Fruit fly (Drosophila melanogaster) whole organism, embryonic: ENCODE measurements around the gene w.

Experiments used
- CG13424 ChIP-seq: fragments of 200-800 bp; sonication (Bioruptor generic); optimal IDR thresholded peaks from 2 replicates; lab custom pipeline; 2019; ENCODE audit warnings: missing biosample characterization, mild to moderate bottlenecking, missing genetic modification characterization, moderate library complexity
- CG17802 ChIP-seq: fragments of 200-800 bp; sonication (Bioruptor generic); optimal IDR thresholded peaks from 2 replicates; lab custom pipeline; 2018; ENCODE audit warnings: missing biosample characterization, mild to moderate bottlenecking, missing genetic modification characterization, moderate library complexity
- CG2116 ChIP-seq: fragments of 200-800 bp; sonication (Bioruptor generic); optimal IDR thresholded peaks from 3 replicates; lab custom pipeline; 2018; ENCODE audit warnings: missing biosample characterization, mild to moderate bottlenecking, missing genetic modification characterization
- CG8359 ChIP-seq: fragments of 200-800 bp; sonication (Bioruptor generic); optimal IDR thresholded peaks from 2 replicates; lab custom pipeline; 2017; ENCODE audit warnings: missing biosample characterization, mild to moderate bottlenecking, missing genetic modification characterization, borderline replicate concordance
- Fer1 ChIP-seq: fragments of 200-800 bp; sonication (Bioruptor generic); optimal IDR thresholded peaks from 2 replicates; lab custom pipeline; 2017; ENCODE audit warnings: missing biosample characterization, mild to moderate bottlenecking, missing genetic modification characterization
- cato ChIP-seq: fragments of 200-800 bp; sonication (Bioruptor generic); optimal IDR thresholded peaks from 2 replicates; lab custom pipeline; 2016; ENCODE audit warnings: missing biosample characterization, missing genetic modification characterization, borderline replicate concordance
- jing ChIP-seq: fragments of 200-800 bp; sonication (Bioruptor generic); optimal IDR thresholded peaks from 2 replicates; lab custom pipeline; 2018; ENCODE audit warnings: missing biosample characterization, mild to moderate bottlenecking, missing genetic modification characterization
- kay ChIP-seq: fragments of 200-800 bp; sonication (Bioruptor generic); optimal IDR thresholded peaks from 2 replicates; lab custom pipeline; 2016; ENCODE audit warnings: missing biosample characterization, missing genetic modification characterization
- phol ChIP-seq: fragments of 200-800 bp; sonication (Bioruptor generic); optimal IDR thresholded peaks from 3 replicates; lab custom pipeline; 2018; ENCODE audit warnings: missing biosample characterization, mild to moderate bottlenecking, missing genetic modification characterization, moderate library complexity
- psq ChIP-seq: fragments of 200-800 bp; sonication (Bioruptor generic); optimal IDR thresholded peaks from 2 replicates; lab custom pipeline; 2017; ENCODE audit warnings: missing biosample characterization, missing genetic modification characterization
- z ChIP-seq: fragments of 200-800 bp; sonication (Bioruptor generic); IDR thresholded peaks from 3 replicates; pipeline ENCODE4 v1.3.6; 2022; ENCODE audit warnings: missing biosample characterization, missing genetic modification characterization

DNA sequence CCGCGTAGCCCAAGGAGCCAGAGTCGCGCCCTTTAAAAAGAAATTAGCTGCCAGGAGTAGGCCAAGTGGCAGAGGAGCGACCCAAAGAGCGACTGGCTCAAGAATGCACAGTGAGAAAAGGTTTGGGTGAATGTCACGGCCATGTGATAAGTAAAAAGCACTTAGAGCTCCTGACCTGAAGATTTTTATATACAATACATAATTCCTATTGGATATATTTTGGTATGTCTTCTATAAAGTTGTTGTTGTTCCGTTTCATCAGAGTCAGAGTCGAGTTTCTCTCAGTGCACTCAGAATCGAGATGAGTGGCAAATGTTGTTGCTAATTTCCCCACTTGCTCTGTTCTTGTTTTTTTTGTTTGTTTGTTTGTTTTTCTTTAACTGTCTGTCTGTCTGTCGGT is 35.1 kb downstream of the w start:
- no peak for TF ChIP-seq psq
- no peak for TF ChIP-seq jing (GFP tag; lab: Kevin White, UChicago)
- TF ChIP-seq cato (GFP tag; lab: Kevin White, UChicago), result no peak
- TF ChIP-seq Fer1, result no peak
- no peak for TF ChIP-seq CG13424
- TF ChIP-seq kay (GFP tag; lab: Kevin White, UChicago), result no peak
- no peak for TF ChIP-seq CG2116 (GFP tag; lab: Kevin White, UChicago)
- no peak for TF ChIP-seq CG8359 (GFP tag; lab: Kevin White, UChicago)
- TF ChIP-seq z (GFP tag; lab: Robert Waterston, UW), result no peak
- TF ChIP-seq phol (tag; lab: Kevin White, UChicago), result no peak
- no peak for TF ChIP-seq CG17802 (tag; lab: Kevin White, UChicago)
